Worm (Caenorhabditis elegans) whole organism, L2 larva: Measurements from ENCODE around the gene F37B4.10.

Experiments used
- egl-27 ChIP-seq: sonication (generic microtip); optimal IDR thresholded peaks from 3 replicates; lab custom pipeline; 2017; ENCODE audit warnings: missing biosample characterization, missing genetic modification reagents, missing genetic modification characterization
- nhr-237 ChIP-seq: fragments of 150-350 bp; optimal IDR thresholded peaks from 2 replicates; lab custom pipeline; 2014; ENCODE audit warnings: missing biosample characterization, missing genetic modification characterization
- sem-4 ChIP-seq: fragments of 150-350 bp; optimal IDR thresholded peaks from 2 replicates; lab custom pipeline; 2014; ENCODE audit warnings: missing biosample characterization, missing genetic modification reagents, missing genetic modification characterization
- skn-1 ChIP-seq: sonication (generic microtip); optimal IDR thresholded peaks from 2 replicates; lab custom pipeline; 2017; ENCODE audit warnings: missing biosample characterization, missing genetic modification characterization
- ztf-11 ChIP-seq: sonication (generic microtip); optimal IDR thresholded peaks from 2 replicates; lab custom pipeline; 2017; ENCODE audit warnings: missing biosample characterization, missing genetic modification characterization
- ztf-4 ChIP-seq: fragments of 150-350 bp; optimal IDR thresholded peaks from 2 replicates; lab custom pipeline; 2014; ENCODE audit warnings: missing biosample characterization, missing genetic modification characterization

DNA sequence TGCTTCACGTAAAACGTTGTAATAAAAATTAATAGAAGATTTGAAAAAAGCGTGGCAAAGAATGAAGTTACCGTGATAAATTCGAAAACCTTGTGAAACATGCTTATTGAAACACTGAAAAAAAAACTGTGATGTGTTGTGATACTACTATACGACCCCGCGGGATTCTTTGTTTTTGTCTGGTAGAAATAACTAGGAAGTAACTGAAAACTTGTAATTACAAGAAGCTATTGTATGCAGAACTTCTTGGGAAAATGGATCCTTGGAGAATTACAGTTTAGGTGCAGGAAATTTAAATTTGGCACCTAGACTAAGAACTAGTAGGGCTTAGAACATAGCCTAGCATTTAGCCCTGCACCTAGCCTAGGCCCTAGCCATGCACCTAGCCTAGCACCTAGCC is 2.4 kb upstream of the F37B4.10 start, which contains the start of gene str-39:
- TF ChIP-seq ztf-11 (tag; lab: Kevin White, UChicago) (no peak), skn-1 (tag; lab: Kevin White, UChicago) (no peak), ztf-4 (tag; lab: Kevin White, UChicago) (no peak), nhr-237 (no peak), sem-4 (tag; lab: Kevin White, UChicago) (no peak), egl-27 (tag; lab: Kevin White, UChicago) (no peak)
